Worm (Caenorhabditis elegans): ENCODE results near the gene ZK632.14.
A peak's percentile ranks its signal among the peaks of the same experiment; 100 is the strongest.

ce11 chrIII:9782011-9782436 lies 31.2 kb upstream of the ZK632.14 start, which contains the start of gene vha-2:
- TF ChIP-seq zfp-2 (tag; optimal IDR thresholded peaks at IDR 0.05): no peak
- TF ChIP-seq pqm-1 (tag; optimal IDR thresholded peaks at IDR 0.05): no peak
- TF ChIP-seq dve-1 (tag; optimal IDR thresholded peaks at IDR 0.05; ENCODE audit: insufficient read depth): peak; percentile 31
- TF ChIP-seq lin-13 (GFP tag; optimal IDR thresholded peaks at IDR 0.05): no peak
- TF ChIP-seq zip-2 (tag; optimal IDR thresholded peaks at IDR 0.05): no peak

All from whole organism, L4 larva.